Worm (Caenorhabditis elegans) whole organism, L4/young adult: ENCODE results near the gene brd-1.

Experiments used
- W03F9.2 ChIP-seq: fragments of 150-350 bp; optimal IDR thresholded peaks from 2 replicates; lab custom pipeline; 2014; ENCODE audit warnings: missing biosample characterization, missing genetic modification characterization
- dao-5 ChIP-seq: sonication (generic microtip); optimal IDR thresholded peaks from 2 replicates; lab custom pipeline; 2016; ENCODE audit warnings: missing genotype, missing genetic modification characterization, moderate library complexity, missing compliant biosample characterization
- him-1 ChIP-seq: sonication (generic microtip); optimal IDR thresholded peaks from 2 replicates; lab custom pipeline; 2016; ENCODE audit warnings: missing genotype, missing genetic modification reagents, missing genetic modification characterization, missing compliant biosample characterization

brd-1 gene

DNA sequence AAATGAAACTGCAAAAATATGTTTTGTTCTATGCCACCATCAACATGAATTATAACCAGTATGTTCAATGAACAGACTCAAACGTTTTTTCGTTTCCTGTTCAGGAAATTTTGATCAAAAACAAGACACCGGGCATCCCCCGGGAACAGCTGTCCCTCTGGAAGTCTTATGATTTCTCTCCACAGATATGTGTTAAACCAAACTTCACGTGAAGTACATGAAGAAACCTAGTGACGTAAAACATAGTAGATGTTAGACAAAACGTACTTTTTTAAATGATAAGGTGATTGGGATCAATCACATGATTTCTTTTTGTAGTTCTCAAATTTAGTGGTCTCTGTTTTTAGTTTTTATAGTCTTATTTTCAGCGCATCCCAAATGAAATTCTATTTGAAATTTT is 9.2 kb upstream of the brd-1 start:
- no peak for TF ChIP-seq him-1 (tag; lab: Kevin White, UChicago)
- no peak for TF ChIP-seq W03F9.2 (tag; lab: Kevin White, UChicago)
- no peak for TF ChIP-seq dao-5 (tag; lab: Kevin White, UChicago)

- TF ChIP-seq W03F9.2 (tag; lab: Kevin White, UChicago) (peak; percentile 58), dao-5 (tag; lab: Kevin White, UChicago) (no peak), him-1 (tag; lab: Kevin White, UChicago) (no peak)
Observed at ce11 chrIII:6897587-6898064, 8.3 kb upstream of the brd-1 start, which contains the start of gene T07E3.4. Gene T07E3.4, plus strand, starts transcription at chrIII:6898014.

- TF ChIP-seq him-1 (tag; lab: Kevin White, UChicago) (no peak), dao-5 (tag; lab: Kevin White, UChicago) (no peak), W03F9.2 (tag; lab: Kevin White, UChicago) (no peak)
Observed at ce11 chrIII:6895677-6896076, 6.4 kb upstream of the brd-1 start.

- TF ChIP-seq him-1 (tag; lab: Kevin White, UChicago), result no peak
- TF ChIP-seq W03F9.2 (tag; lab: Kevin White, UChicago), result peak; percentile 2
Observed at ce11 chrIII:6895166-6895565, 5.9 kb upstream of the brd-1 start.

ce11 chrIII:6891560-6891959 is 2.3 kb upstream of the brd-1 start, which contains the start of gene K04C2.5:
Gene K04C2.5, minus strand, starts transcription at chrIII:6891660.
- TF ChIP-seq dao-5 (tag; lab: Kevin White, UChicago) (no peak), W03F9.2 (tag; lab: Kevin White, UChicago) (no peak)

DNA sequence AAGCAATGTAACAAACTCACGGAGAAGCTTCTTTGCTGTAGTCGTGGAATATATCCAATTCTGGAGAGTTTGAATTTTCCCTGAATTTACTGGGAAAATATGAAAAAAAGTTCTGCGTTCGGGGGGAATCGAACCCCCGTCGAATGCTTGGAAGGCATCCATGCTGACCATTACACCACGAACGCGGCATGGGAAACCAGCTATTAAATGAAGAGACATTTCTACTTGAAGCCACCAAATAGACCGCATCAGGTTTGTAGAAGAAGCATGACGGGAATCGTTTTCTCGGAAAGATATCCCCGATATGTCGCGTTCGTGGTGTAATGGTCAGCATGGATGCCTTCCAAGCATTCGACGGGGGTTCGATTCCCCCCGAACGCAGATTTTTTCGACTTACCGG is 807 bp downstream of the brd-1 start:
- TF ChIP-seq W03F9.2 (tag; lab: Kevin White, UChicago) (no peak), dao-5 (tag; lab: Kevin White, UChicago) (peak; percentile 79), him-1 (tag; lab: Kevin White, UChicago) (no peak)

- peak; percentile 53 for TF ChIP-seq dao-5 (tag; lab: Kevin White, UChicago)
- TF ChIP-seq him-1 (tag; lab: Kevin White, UChicago), result peak; percentile 51
- peak; percentile 61 for TF ChIP-seq W03F9.2 (tag; lab: Kevin White, UChicago)
Observed at ce11 chrIII:6887574-6887973, 1.7 kb downstream of the brd-1 start.

DNA sequence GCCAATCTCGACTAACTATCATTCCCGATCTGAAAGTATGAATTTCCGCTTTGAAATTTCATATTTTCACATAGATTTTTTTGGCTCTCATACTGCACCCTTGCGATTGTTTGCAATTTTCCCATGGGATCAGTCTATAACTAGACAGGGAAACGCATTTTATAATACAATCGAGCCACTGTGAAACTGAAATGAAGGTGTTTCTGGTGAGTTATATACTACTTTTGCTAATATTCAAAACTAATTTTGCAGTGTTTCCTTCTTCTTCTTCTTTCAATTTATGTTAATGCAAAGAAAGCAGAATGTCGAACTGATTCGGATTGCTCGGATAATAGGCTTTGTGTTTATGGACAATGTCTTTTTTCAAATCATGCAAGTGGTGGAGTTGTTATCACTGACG is 3.4 kb downstream of the brd-1 start:
- TF ChIP-seq W03F9.2 (tag; lab: Kevin White, UChicago) (no peak), dao-5 (tag; lab: Kevin White, UChicago) (no peak), him-1 (tag; lab: Kevin White, UChicago) (no peak)

DNA sequence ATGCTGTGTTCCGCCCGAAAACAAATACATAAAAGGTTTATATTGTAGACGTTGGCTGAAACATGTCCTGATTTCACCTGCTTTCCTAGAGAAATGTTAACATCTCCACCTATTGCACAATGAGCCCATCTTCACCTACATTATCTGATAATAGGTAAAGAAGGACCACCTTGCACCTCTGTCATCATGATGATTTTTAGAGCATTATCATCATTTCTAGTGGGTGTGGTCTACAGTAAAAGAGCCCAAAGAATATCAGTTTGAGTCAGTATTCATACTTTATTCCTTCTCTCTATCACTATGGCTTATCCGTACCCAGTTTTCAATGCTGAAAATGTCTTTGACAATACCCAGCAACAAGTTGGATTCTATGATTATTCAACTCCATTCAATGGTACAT is 5.1 kb downstream of the brd-1 start, which contains the start of gene med-2:
Gene med-2 (plus strand): TSS at position 301 of the 400 bp plus-strand sequence.
- TF ChIP-seq him-1 (tag; lab: Kevin White, UChicago) (no peak), dao-5 (tag; lab: Kevin White, UChicago) (no peak), W03F9.2 (tag; lab: Kevin White, UChicago) (no peak)

ce11 chrIII:6881745-6882144 is 7.6 kb downstream of the brd-1 start:
- TF ChIP-seq W03F9.2 (tag; lab: Kevin White, UChicago) (no peak), him-1 (tag; lab: Kevin White, UChicago) (no peak), dao-5 (tag; lab: Kevin White, UChicago) (no peak)

DNA sequence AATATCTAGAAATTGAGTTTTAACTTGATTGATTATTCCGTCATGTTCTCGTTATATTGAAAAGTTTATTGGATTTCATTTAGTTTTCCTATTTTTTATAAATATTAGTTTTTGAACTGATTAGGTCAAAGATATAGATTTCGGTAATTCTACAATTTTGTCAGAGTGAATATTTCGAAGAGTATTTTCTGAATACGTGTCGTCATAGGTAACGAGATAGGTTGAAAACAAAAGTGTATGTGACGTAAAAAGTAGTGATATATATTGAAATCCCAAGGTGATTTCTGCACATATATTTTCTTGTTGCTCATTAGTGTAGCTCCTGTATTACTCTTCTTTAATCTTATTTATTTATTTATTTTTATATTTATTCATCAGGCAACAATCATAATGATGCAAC is 8.5 kb downstream of the brd-1 start, which contains the start of gene K04C2.7:
Gene K04C2.7 (plus strand): TSS at position 301 of the 400 bp plus-strand sequence.
- no peak for TF ChIP-seq W03F9.2 (tag; lab: Kevin White, UChicago)
- no peak for TF ChIP-seq him-1 (tag; lab: Kevin White, UChicago)
- no peak for TF ChIP-seq dao-5 (tag; lab: Kevin White, UChicago)

ce11 chrIII:6873724-6874123 is 15.6 kb downstream of the brd-1 start:
- TF ChIP-seq him-1 (tag; lab: Kevin White, UChicago) (peak; percentile 25), dao-5 (tag; lab: Kevin White, UChicago) (no peak), W03F9.2 (tag; lab: Kevin White, UChicago) (no peak)

DNA sequence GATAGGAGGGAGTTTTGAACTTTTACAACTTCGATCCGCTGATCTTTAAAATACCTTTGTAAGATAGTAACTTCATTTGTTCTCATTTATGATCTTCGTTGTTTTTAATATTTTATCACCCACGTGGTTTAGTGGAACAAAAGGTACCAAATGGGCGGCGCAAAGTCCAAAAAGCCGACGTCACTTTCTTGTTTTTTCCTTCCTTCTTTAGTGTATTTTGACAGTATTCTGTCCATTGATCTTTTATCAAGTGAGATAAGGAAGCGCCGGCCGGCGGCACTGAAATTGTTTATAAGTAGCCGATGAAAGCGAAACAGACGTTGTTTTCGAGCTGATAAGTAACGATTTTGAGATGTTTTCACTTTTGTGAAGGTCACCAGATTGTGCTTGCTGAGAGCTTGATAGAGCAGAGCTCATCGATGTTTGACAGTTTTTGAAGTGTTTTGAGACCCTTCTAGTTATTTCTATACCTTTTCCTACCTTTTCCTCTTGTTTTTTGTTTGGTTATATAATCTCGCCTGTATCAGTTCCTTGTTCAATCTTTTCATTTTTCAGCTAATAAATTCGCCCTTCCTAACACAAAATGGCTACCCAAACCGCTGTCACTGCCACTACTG is 16.7 kb downstream of the brd-1 start, which contains the start of gene K04C2.3:
Gene K04C2.3 (plus strand): TSS at position 556 of the 617 bp plus-strand sequence.
- TF ChIP-seq W03F9.2 (tag; lab: Kevin White, UChicago) (no peak), dao-5 (tag; lab: Kevin White, UChicago) (no peak), him-1 (tag; lab: Kevin White, UChicago) (peak; percentile 4)

DNA sequence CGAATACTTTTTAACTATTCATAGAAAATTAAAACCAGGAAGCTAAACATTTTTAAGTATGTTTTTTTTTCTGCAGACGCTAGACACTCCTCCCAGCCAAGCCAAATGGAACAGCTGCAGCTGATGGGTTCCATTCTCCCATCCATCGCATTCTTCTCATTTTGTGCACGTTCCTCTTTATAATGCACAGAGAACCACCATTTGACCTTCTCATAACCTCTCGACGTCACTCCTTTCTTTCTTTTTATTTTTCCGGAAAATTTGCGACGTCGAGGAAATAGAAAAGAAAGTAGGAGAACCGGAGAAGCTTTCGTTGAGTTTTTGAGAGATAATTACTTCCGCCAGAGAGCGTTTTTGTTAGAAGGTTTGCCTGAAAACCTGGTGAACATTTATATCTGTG is 17.6 kb downstream of the brd-1 start:
- TF ChIP-seq him-1 (tag; lab: Kevin White, UChicago), result no peak
- TF ChIP-seq W03F9.2 (tag; lab: Kevin White, UChicago), result no peak
- no peak for TF ChIP-seq dao-5 (tag; lab: Kevin White, UChicago)
